Fruit fly (Drosophila melanogaster) whole organism, embryonic: ENCODE data around the gene Sox100B.

Experiments used
- Aef1 ChIP-seq: fragments of 200-800 bp; sonication (Bioruptor generic); IDR thresholded peaks from 3 replicates; pipeline ENCODE4 v1.3.6; 2022; ENCODE audit warnings: missing biosample characterization, missing genetic modification characterization
- CG10267 ChIP-seq: fragments of 200-800 bp; sonication (Bioruptor generic); optimal IDR thresholded peaks from 2 replicates; lab custom pipeline; 2018; ENCODE audit warnings: missing biosample characterization, mild to moderate bottlenecking, missing genetic modification characterization, moderate library complexity
- CG10462 ChIP-seq: fragments of 200-800 bp; sonication (Bioruptor generic); optimal IDR thresholded peaks from 2 replicates; lab custom pipeline; 2016; ENCODE audit warnings: missing biosample characterization, missing genetic modification characterization
- CG10543 ChIP-seq: fragments of 200-800 bp; sonication (Bioruptor generic); optimal IDR thresholded peaks from 3 replicates; lab custom pipeline; 2017; ENCODE audit warnings: missing biosample characterization, mild to moderate bottlenecking, missing genetic modification characterization, moderate library complexity
- CG12659 ChIP-seq: fragments of 200-800 bp; sonication (Bioruptor generic); optimal IDR thresholded peaks from 3 replicates; lab custom pipeline; 2017; ENCODE audit warnings: mild to moderate bottlenecking, missing biosample characterization, missing genetic modification reagents, missing genetic modification characterization
- CG12744 ChIP-seq: fragments of 200-800 bp; sonication (Bioruptor generic); optimal IDR thresholded peaks from 2 replicates; lab custom pipeline; 2016; ENCODE audit warnings: missing biosample characterization, missing genetic modification characterization
- CG13624 ChIP-seq: fragments of 200-800 bp; sonication (Bioruptor generic); optimal IDR thresholded peaks from 2 replicates; lab custom pipeline; 2016; ENCODE audit warnings: missing biosample characterization, missing genetic modification characterization
- CG14710 ChIP-seq: fragments of 200-800 bp; sonication (Bioruptor generic); optimal IDR thresholded peaks from 3 replicates; lab custom pipeline; 2019; ENCODE audit warnings: missing biosample characterization, mild to moderate bottlenecking, missing genetic modification characterization, moderate library complexity
- CG16779 ChIP-seq: fragments of 200-800 bp; sonication (Bioruptor generic); IDR thresholded peaks from 2 replicates; pipeline ENCODE4 v1.3.6; 2022; ENCODE audit warnings: missing biosample characterization, missing genetic modification characterization
- CG17802 ChIP-seq: fragments of 200-800 bp; sonication (Bioruptor generic); optimal IDR thresholded peaks from 2 replicates; lab custom pipeline; 2018; ENCODE audit warnings: missing biosample characterization, mild to moderate bottlenecking, missing genetic modification characterization, moderate library complexity
- CG18476 ChIP-seq: fragments of 200-800 bp; sonication (Bioruptor generic); optimal IDR thresholded peaks from 2 replicates; lab custom pipeline; 2016; ENCODE audit warnings: missing biosample characterization, mild to moderate bottlenecking, missing genetic modification characterization
- CG18599 ChIP-seq: fragments of 200-800 bp; sonication (Bioruptor generic); optimal IDR thresholded peaks from 3 replicates; lab custom pipeline; 2017; ENCODE audit warnings: missing biosample characterization, missing genetic modification characterization, mild to moderate bottlenecking, moderate library complexity, missing genetic modification reagents
- CG2712 ChIP-seq: fragments of 200-800 bp; optimal IDR thresholded peaks from 3 replicates; lab custom pipeline; 2019; ENCODE audit warnings: missing biosample characterization, mild to moderate bottlenecking, missing genetic modification characterization, moderate library complexity
- CG30403 ChIP-seq: fragments of 200-800 bp; sonication (Bioruptor generic); optimal IDR thresholded peaks from 3 replicates; lab custom pipeline; 2016; ENCODE audit warnings: missing biosample characterization, missing genetic modification characterization
- CG3995 ChIP-seq: fragments of 200-800 bp; sonication (Bioruptor generic); optimal IDR thresholded peaks from 3 replicates; lab custom pipeline; 2016; ENCODE audit warnings: missing biosample characterization, missing genetic modification characterization
- CG5180 ChIP-seq: fragments of 200-800 bp; sonication (Bioruptor generic); optimal IDR thresholded peaks from 3 replicates; lab custom pipeline; 2017; ENCODE audit warnings: missing biosample characterization, missing genetic modification characterization, mild to moderate bottlenecking, moderate library complexity, missing genetic modification reagents
- CG6272 ChIP-seq: fragments of 200-800 bp; sonication (Bioruptor generic); IDR thresholded peaks from 2 replicates; pipeline ENCODE4 v1.3.6; 2022; ENCODE audit warnings: missing biosample characterization, missing genetic modification characterization
- CG6683 ChIP-seq: fragments of 200-800 bp; sonication (Bioruptor generic); optimal IDR thresholded peaks from 2 replicates; lab custom pipeline; 2017; ENCODE audit warnings: missing biosample characterization, mild to moderate bottlenecking, missing genetic modification characterization, missing genetic modification reagents
- CG8478 ChIP-seq: fragments of >200 bp; optimal IDR thresholded peaks from 2 replicates; lab custom pipeline; 2018
- CG9727 ChIP-seq: fragments of 200-800 bp; sonication (Bioruptor generic); optimal IDR thresholded peaks from 3 replicates; lab custom pipeline; 2017; ENCODE audit warnings: missing biosample characterization, mild to moderate bottlenecking, missing genetic modification characterization
- E2f2 ChIP-seq: fragments of 200-800 bp; sonication (Bioruptor generic); IDR thresholded peaks from 2 replicates; pipeline ENCODE4 v1.3.6; 2022; ENCODE audit warnings: missing biosample characterization, missing genetic modification characterization
- Hey ChIP-seq: fragments of 200-800 bp; sonication (Bioruptor generic); optimal IDR thresholded peaks from 3 replicates; lab custom pipeline; 2018; ENCODE audit warnings: missing biosample characterization, mild to moderate bottlenecking, missing genetic modification characterization
- Hmx ChIP-seq: fragments of 200-800 bp; sonication (Bioruptor generic); optimal IDR thresholded peaks from 2 replicates; lab custom pipeline; 2016; ENCODE audit warnings: missing biosample characterization, missing genetic modification characterization
- Opbp ChIP-seq: fragments of 200-800 bp; sonication (Bioruptor generic); IDR thresholded peaks from 3 replicates; pipeline ENCODE4 v1.3.6; 2022; ENCODE audit warnings: missing biosample characterization, missing genetic modification characterization; ENCODE audit not compliant: partially characterized antibody
- Side ChIP-seq: fragments of 200-800 bp; sonication (Bioruptor generic); optimal IDR thresholded peaks from 2 replicates; lab custom pipeline; 2016; ENCODE audit warnings: missing biosample characterization, missing genetic modification characterization
- Sox100B ChIP-seq: fragments of 200-800 bp; sonication (Bioruptor generic); optimal IDR thresholded peaks from 3 replicates; lab custom pipeline; 2018; ENCODE audit warnings: missing biosample characterization, mild to moderate bottlenecking, missing genetic modification characterization
- Stat92E ChIP-seq, 3 experiments: fragments of >200 bp in 2 of 3; fragments of 200-800 bp in 1 of 3; sonication (Bioruptor generic) in 1 of 3; optimal IDR thresholded peaks; 2 replicates each; lab custom pipeline; 2017 to 2019; ENCODE audit warnings: missing biosample characterization in 3 of 3, missing genetic modification characterization in 3 of 3, mild to moderate bottlenecking in 1 of 3, moderate library complexity in 1 of 3
- Vsx1 ChIP-seq: fragments of 200-800 bp; sonication (Bioruptor generic); optimal IDR thresholded peaks from 2 replicates; lab custom pipeline; 2017; ENCODE audit warnings: missing biosample characterization, mild to moderate bottlenecking, missing genetic modification characterization, missing genetic modification reagents
- bigmax ChIP-seq: fragments of 200-800 bp; sonication (Bioruptor generic); optimal IDR thresholded peaks from 2 replicates; lab custom pipeline; 2018; ENCODE audit warnings: missing biosample characterization, mild to moderate bottlenecking, missing genetic modification characterization
- cwo ChIP-seq: fragments of 200-800 bp; sonication (Bioruptor generic); optimal IDR thresholded peaks from 3 replicates; lab custom pipeline; 2017; ENCODE audit warnings: missing biosample characterization, missing genetic modification characterization, mild to moderate bottlenecking, moderate library complexity, missing genetic modification reagents
- fd96Cb ChIP-seq: fragments of 200-800 bp; sonication (Bioruptor generic); optimal IDR thresholded peaks from 2 replicates; lab custom pipeline; 2018; ENCODE audit warnings: missing biosample characterization, mild to moderate bottlenecking, missing genetic modification characterization, moderate library complexity
- gcm ChIP-seq: fragments of 200-800 bp; sonication (Bioruptor generic); optimal IDR thresholded peaks from 2 replicates; lab custom pipeline; 2019; ENCODE audit warnings: missing biosample characterization, mild to moderate bottlenecking, missing genetic modification characterization, moderate library complexity
- gsb-n ChIP-seq: fragments of 200-800 bp; sonication (Bioruptor generic); optimal IDR thresholded peaks from 3 replicates; lab custom pipeline; 2018; ENCODE audit warnings: missing biosample characterization, mild to moderate bottlenecking, missing genetic modification characterization
- h ChIP-seq: fragments of >200 bp; optimal IDR thresholded peaks from 2 replicates; lab custom pipeline; 2017
- hb ChIP-seq: fragments of 200-800 bp; sonication (Bioruptor generic); IDR thresholded peaks from 3 replicates; pipeline ENCODE4 v1.3.6; 2022; ENCODE audit warnings: missing biosample characterization, missing genetic modification characterization; ENCODE audit not compliant: partially characterized antibody
- kay ChIP-seq: fragments of 200-800 bp; sonication (Bioruptor generic); optimal IDR thresholded peaks from 2 replicates; lab custom pipeline; 2016; ENCODE audit warnings: missing biosample characterization, missing genetic modification characterization
- kni ChIP-seq: fragments of 200-800 bp; sonication (Bioruptor generic); optimal IDR thresholded peaks from 3 replicates; lab custom pipeline; 2017; ENCODE audit warnings: mild to moderate bottlenecking, missing biosample characterization, missing genetic modification reagents, missing genetic modification characterization
- lab ChIP-seq: fragments of 200-800 bp; sonication (Bioruptor generic); optimal IDR thresholded peaks from 3 replicates; lab custom pipeline; 2017; ENCODE audit warnings: missing biosample characterization, missing genetic modification characterization, mild to moderate bottlenecking, moderate library complexity, missing genetic modification reagents
- nau ChIP-seq: fragments of 200-800 bp; sonication (Bioruptor generic); optimal IDR thresholded peaks from 3 replicates; lab custom pipeline; 2017; ENCODE audit warnings: missing biosample characterization, mild to moderate bottlenecking, missing genetic modification characterization, missing genetic modification reagents
- onecut ChIP-seq: fragments of 200-800 bp; sonication (Bioruptor generic); IDR thresholded peaks from 2 replicates; pipeline ENCODE4 v1.3.6; 2022; ENCODE audit warnings: missing biosample characterization, missing genetic modification characterization
- row ChIP-seq: fragments of 200-800 bp; sonication (Bioruptor generic); IDR thresholded peaks from 3 replicates; pipeline ENCODE4 v1.3.6; 2022; ENCODE audit warnings: missing biosample characterization, missing genetic modification characterization
- sens-2 ChIP-seq: fragments of 200-800 bp; sonication (Bioruptor generic); IDR thresholded peaks from 2 replicates; pipeline ENCODE4 v1.3.6; 2022; ENCODE audit warnings: missing biosample characterization, missing genetic modification characterization
- trem ChIP-seq: fragments of 200-800 bp; optimal IDR thresholded peaks from 3 replicates; lab custom pipeline; 2019; ENCODE audit warnings: missing biosample characterization, mild to moderate bottlenecking, missing genetic modification characterization, moderate library complexity
- tx ChIP-seq: fragments of 200-800 bp; sonication (Bioruptor generic); optimal IDR thresholded peaks from 2 replicates; lab custom pipeline; 2016; ENCODE audit warnings: missing biosample characterization, missing genetic modification characterization
- usp ChIP-seq: fragments of >200 bp; optimal IDR thresholded peaks from 2 replicates; lab custom pipeline; 2017; ENCODE audit warnings: missing biosample characterization, missing genetic modification characterization
- vfl ChIP-seq: fragments of 200-800 bp; sonication (Bioruptor generic); optimal IDR thresholded peaks from 2 replicates; lab custom pipeline; 2016; ENCODE audit warnings: missing biosample characterization, missing genetic modification characterization

The Sox100B gene

dm6 chr3R:31059807-31060707, 5.0 kb upstream of the Sox100B start (continued):
- TF ChIP-seq nau (peak; percentile 17), fd96Cb (tag; lab: Kevin White, UChicago) (peak; percentile 21), CG10267 (tag; lab: Kevin White, UChicago) (no peak), usp (GFP tag; lab: Kevin White, UChicago) (no peak), trem (tag; lab: Kevin White, UChicago) (peak; percentile 9), CG14710 (tag; lab: Kevin White, UChicago) (no peak), gsb-n (tag; lab: Kevin White, UChicago) (peak; percentile 34), sens-2 (GFP tag; lab: Robert Waterston, UW) (peak; percentile 26; the same call in 1 of the 2 replicates), CG5180 (GFP tag; lab: Kevin White, UChicago) (no peak), CG10543 (GFP tag; lab: Kevin White, UChicago) (peak; percentile 11), lab (peak; percentile 42), E2f2 (GFP tag; lab: Robert Waterston, UW) (no peak), hb (GFP tag; lab: Robert Waterston, UW) (no peak), CG16779 (GFP tag; lab: Robert Waterston, UW) (no peak), CG18476 (GFP tag; lab: Kevin White, UChicago) (no peak), CG6272 (peak; percentile 40), CG10462 (GFP tag; lab: Kevin White, UChicago) (no peak), Stat92E (GFP tag; optimal IDR thresholded peaks at IDR 0.05; lab: Kevin White, UChicago) (no peak), CG12744 (no peak), bigmax (no peak), CG13624 (GFP tag; lab: Kevin White, UChicago) (no peak), CG2712 (tag; lab: Kevin White, UChicago) (peak; percentile 8), vfl (no peak)
- TF ChIP-seq, all 482 proteins: peak for 174

DNA sequence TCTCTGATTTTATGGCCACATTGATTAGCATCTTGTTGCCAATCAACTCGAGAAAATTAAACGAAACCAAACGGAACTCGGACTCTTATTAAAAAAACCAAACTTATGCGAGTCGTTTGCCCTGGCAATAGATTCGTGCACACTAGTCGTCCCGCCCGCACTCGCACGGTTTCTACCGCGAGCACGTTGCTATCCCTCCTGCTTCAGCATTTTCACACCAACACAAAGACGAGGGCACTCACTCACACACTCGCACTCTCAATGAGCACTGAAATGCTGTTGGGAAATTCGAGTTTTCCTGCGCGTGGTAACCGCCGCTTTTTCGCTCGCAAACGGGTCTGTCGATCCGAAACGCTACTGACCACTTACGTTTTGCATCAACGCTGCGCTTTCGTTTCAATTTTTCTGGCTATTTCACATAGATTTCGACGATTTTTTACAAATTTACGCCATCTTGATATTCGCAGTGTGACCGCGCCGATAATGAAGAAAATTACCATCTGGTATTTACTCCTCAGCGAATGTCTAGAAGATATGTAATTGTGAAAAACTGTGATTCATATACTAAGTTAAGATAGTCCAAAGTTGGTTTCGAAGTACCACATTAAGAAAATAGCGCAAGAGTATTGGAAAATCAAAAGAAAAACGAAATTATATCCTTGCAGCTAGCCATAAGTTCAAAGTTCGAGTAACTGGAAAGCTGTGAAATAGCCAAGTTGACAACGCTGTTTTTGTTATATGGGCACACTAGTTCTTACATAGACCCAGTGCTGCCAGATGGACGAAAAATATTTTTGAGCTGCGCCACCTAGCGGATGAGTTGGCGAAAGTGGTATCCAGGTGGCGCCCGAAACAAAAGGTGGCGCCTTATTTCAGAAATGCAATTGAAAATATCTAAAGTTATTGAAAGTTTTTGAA, 4.1 kb upstream of the Sox100B start, which contains the start of gene dco:
Gene dco, minus strand, starts transcription at position 503 of the 918 bp plus-strand sequence.
- TF ChIP-seq CG17802 = peak; percentile 64
- TF ChIP-seq onecut (GFP tag; lab: Robert Waterston, UW) = peak; percentile 81
- TF ChIP-seq CG8478 (lab: Kevin White, UChicago) = peak; percentile 93
- TF ChIP-seq kni = no peak
- TF ChIP-seq CG18599 (GFP tag; lab: Kevin White, UChicago) = peak; percentile 56
- TF ChIP-seq Side (GFP tag; lab: Kevin White, UChicago) = peak; percentile 73
- TF ChIP-seq CG6683 (GFP tag; lab: Kevin White, UChicago) = no peak
- peak; percentile 68 for TF ChIP-seq kay (GFP tag; lab: Kevin White, UChicago)
- peak; percentile 77 for TF ChIP-seq row (GFP tag; lab: Robert Waterston, UW)
- peak; percentile 58 for TF ChIP-seq CG12659 (GFP tag; lab: Kevin White, UChicago)
- peak; percentile 49; the same call in 1 of the 3 replicates for TF ChIP-seq Opbp (GFP tag; lab: Robert Waterston, UW)
- TF ChIP-seq CG30403 (GFP tag; lab: Kevin White, UChicago) = peak; percentile 83
- peak; percentile 32 for TF ChIP-seq CG9727
- no peak for TF ChIP-seq gcm (GFP tag; lab: Kevin White, UChicago)
- peak; percentile 18 for TF ChIP-seq Vsx1 (GFP tag; lab: Kevin White, UChicago)
- peak; percentile 32 for TF ChIP-seq tx (GFP tag; lab: Kevin White, UChicago)
- no peak for TF ChIP-seq cwo (GFP tag; lab: Kevin White, UChicago)
- no peak for TF ChIP-seq Hey (tag; lab: Kevin White, UChicago)
- no peak for TF ChIP-seq h (lab: Kevin White, UChicago)
- no peak for TF ChIP-seq Hmx (GFP tag; lab: Kevin White, UChicago)
- TF ChIP-seq CG3995 (GFP tag; lab: Kevin White, UChicago) = peak; percentile 97
- TF ChIP-seq Sox100B (GFP tag; lab: Kevin White, UChicago) = no peak
- peak; percentile 84 for TF ChIP-seq Aef1 (GFP tag; lab: Robert Waterston, UW)
